Worm (Caenorhabditis elegans) whole organism, L2 larva: ENCODE measurements around the gene lron-10.

Experiments used
- lin-39 ChIP-seq: fragments of 150-350 bp; optimal IDR thresholded peaks from 2 replicates; lab custom pipeline; 2014; ENCODE audit warnings: missing biosample characterization, missing genetic modification reagents, missing genetic modification characterization
- mab-5 ChIP-seq: fragments of 150-350 bp; optimal IDR thresholded peaks from 2 replicates; lab custom pipeline; 2014; ENCODE audit warnings: missing biosample characterization, missing genetic modification characterization
- mdl-1 ChIP-seq, 2 experiments: fragments of 150-350 bp in 1 of 2; sonication (generic microtip) in 1 of 2; optimal IDR thresholded peaks; 2 replicates each; lab custom pipeline; 2017; ENCODE audit warnings: missing biosample characterization in 2 of 2, missing genetic modification characterization in 2 of 2
- nhr-12 ChIP-seq: fragments of 150-350 bp; optimal IDR thresholded peaks from 2 replicates; lab custom pipeline; 2014; ENCODE audit warnings: missing biosample characterization, missing genetic modification characterization
- nhr-21 ChIP-seq: fragments of 150-350 bp; optimal IDR thresholded peaks from 2 replicates; lab custom pipeline; 2014; ENCODE audit warnings: missing biosample characterization, missing genetic modification characterization

ce11 chrIII:10638339-10639021 is 17.3 kb upstream of the lron-10 start, which contains the start of gene Y39A1A.27:
- TF ChIP-seq nhr-12 (tag; lab: Kevin White, UChicago) (no peak), nhr-21 (tag; lab: Kevin White, UChicago) (no peak), lin-39 (no peak), mab-5 (tag; lab: Kevin White, UChicago) (no peak), mdl-1 (tag; optimal IDR thresholded peaks at IDR 0.05; lab: Kevin White, UChicago) (no peak)
